Worm (Caenorhabditis elegans): ENCODE results near the gene F10E7.5.

Gene F10E7.5

ce11 chrII:7104794-7105613, 6.8 kb upstream of the F10E7.5 start, which contains the start of the genes farl-11 and rpl-33 (continued):
- TF ChIP-seq nhr-120 (GFP tag; IDR thresholded peaks at IDR 0.05) (no peak), nfya-1 (tag; optimal IDR thresholded peaks at IDR 0.05; ENCODE audit: borderline replicate concordance, insufficient read depth) (no peak), aptf-3 (GFP tag; IDR thresholded peaks at IDR 0.05) (no peak), ceh-100 (GFP tag; IDR thresholded peaks at IDR 0.05) (no peak; the same call in 1 of the 2 replicates), lin-26 (GFP tag; IDR thresholded peaks at IDR 0.05) (no peak), ceh-79 (tag; optimal IDR thresholded peaks at IDR 0.05) (no peak), Y56A3A.18 (GFP tag; IDR thresholded peaks at IDR 0.05) (no peak), Y67H2A.10 (GFP tag; conservative IDR thresholded peaks at IDR 0.05) (no peak), atf-7 (tag; optimal IDR thresholded peaks at IDR 0.05) (no peak), T07F8.4 (tag; optimal IDR thresholded peaks at IDR 0.05) (no peak), pbrm-1 (GFP tag; IDR thresholded peaks at IDR 0.05) (0 out of 2 replicates have a peak, but pooled peaks have one; percentile 17), F10E7.11 (tag; optimal IDR thresholded peaks at IDR 0.05) (no peak), repo-1 (tag; optimal IDR thresholded peaks at IDR 0.05) (no peak), ceh-58 (GFP tag; IDR thresholded peaks at IDR 0.05) (no peak), tlf-1 (GFP tag; optimal IDR thresholded peaks at IDR 0.05) (no peak), Y53F4B.3 (GFP tag; IDR thresholded peaks at IDR 0.05) (no peak), egl-18 (GFP tag; IDR thresholded peaks at IDR 0.05) (no peak), chd-7 (tag; optimal IDR thresholded peaks at IDR 0.05) (no peak), lin-54 (GFP tag; optimal IDR thresholded peaks at IDR 0.05) (peak; percentile 31), hmg-20 (GFP tag; IDR thresholded peaks at IDR 0.05) (no peak), nhr-90 (tag; optimal IDR thresholded peaks at IDR 0.05) (no peak), ekl-4 (GFP tag; IDR thresholded peaks at IDR 0.05) (no peak), madf-10 (tag; optimal IDR thresholded peaks at IDR 0.05) (no peak), zfh-2 (GFP tag; conservative IDR thresholded peaks at IDR 0.05) (no peak), lir-1 (GFP tag; conservative IDR thresholded peaks at IDR 0.05) (no peak), hmg-1.2 (GFP tag; IDR thresholded peaks at IDR 0.05) (no peak; the same call in 1 of the 2 replicates), mes-4 (tag; optimal IDR thresholded peaks at IDR 0.05) (no peak), nhr-80 (tag; optimal IDR thresholded peaks at IDR 0.05) (peak; percentile 48), B0035.1 (tag; optimal IDR thresholded peaks at IDR 0.05) (no peak), mxl-1 (tag; optimal IDR thresholded peaks at IDR 0.05) (no peak), aptf-2 (GFP tag; conservative IDR thresholded peaks at IDR 0.05) (0 out of 2 replicates have a peak, but pooled peaks have one; percentile 33), F49E8.2 (tag; optimal IDR thresholded peaks at IDR 0.05; ENCODE audit: insufficient read depth) (no peak)

DNA sequence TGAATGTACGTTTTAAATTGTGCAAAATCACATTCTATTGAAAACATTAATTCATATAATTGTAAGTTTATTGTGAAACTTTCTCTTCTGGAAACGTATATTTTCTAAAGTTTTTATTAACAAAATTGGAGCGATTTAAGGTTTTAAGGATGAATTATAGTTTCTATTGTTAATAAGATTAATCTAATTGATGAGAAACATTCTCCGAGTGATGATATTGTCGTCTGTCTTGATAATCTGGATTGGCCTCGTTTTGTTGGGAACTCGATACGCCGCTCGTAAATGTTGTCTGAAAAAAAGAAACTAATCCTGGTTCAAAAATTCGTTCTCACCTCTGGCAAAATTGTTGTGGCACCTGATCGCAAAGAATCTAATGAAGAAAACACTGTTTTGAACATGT, 5.5 kb upstream of the F10E7.5 start:
- TF ChIP-seq Y53G8AR.9 (GFP tag; conservative IDR thresholded peaks at IDR 0.05): 0 out of 2 replicates have a peak, but pooled peaks have one; percentile 33
- peak; percentile 67 for TF ChIP-seq madf-6 (GFP tag; IDR thresholded peaks at IDR 0.05)
- 0 out of 2 replicates have a peak, but pooled peaks have one; percentile 6 for TF ChIP-seq madf-3 (GFP tag; IDR thresholded peaks at IDR 0.05)
- TF ChIP-seq F33H1.4 (GFP tag; IDR thresholded peaks at IDR 0.05): 0 out of 2 replicates have a peak, but pooled peaks have one; percentile 5
- TF ChIP-seq ekl-4 (GFP tag; IDR thresholded peaks at IDR 0.05): peak; percentile 62; the same call in 1 of the 2 replicates
- peak; percentile 51; the same call in 1 of the 2 replicates for TF ChIP-seq F39B2.1 (GFP tag; IDR thresholded peaks at IDR 0.05)
- TF ChIP-seq snpc-3.4 (tag; optimal IDR thresholded peaks at IDR 0.05): peak; percentile 3
- TF ChIP-seq snpc-1.1 (tag; optimal IDR thresholded peaks at IDR 0.05; ENCODE audit: insufficient read depth): no peak
- peak; percentile 25 for TF ChIP-seq lin-54 (GFP tag; optimal IDR thresholded peaks at IDR 0.05)
- no peak for TF ChIP-seq snpc-4 (GFP tag; optimal IDR thresholded peaks at IDR 0.05)
- no peak for TF ChIP-seq snpc-4 (tag; optimal IDR thresholded peaks at IDR 0.05)
- peak; percentile 43; the same call in 1 of the 2 replicates for TF ChIP-seq attf-6 (GFP tag; IDR thresholded peaks at IDR 0.05)

Measured in whole organism, young adult.